Worm (Caenorhabditis elegans) whole organism, L2 larva: ENCODE measurements around the gene ctsa-4.1.

Experiments
- ZK546.5 ChIP-seq: sonication (generic microtip); optimal IDR thresholded peaks from 2 replicates; lab custom pipeline; 2017; ENCODE audit warnings: missing biosample characterization, missing genetic modification characterization
- dmd-4 ChIP-seq: sonication (generic microtip); optimal IDR thresholded peaks from 2 replicates; lab custom pipeline; 2017; ENCODE audit warnings: missing biosample characterization, missing genetic modification characterization
- nhr-11 ChIP-seq: fragments of 150-350 bp; optimal IDR thresholded peaks from 2 replicates; lab custom pipeline; 2014; ENCODE audit warnings: missing biosample characterization, missing genetic modification characterization
- nhr-12 ChIP-seq: fragments of 150-350 bp; optimal IDR thresholded peaks from 2 replicates; lab custom pipeline; 2014; ENCODE audit warnings: missing biosample characterization, missing genetic modification characterization
- ztf-11 ChIP-seq: sonication (generic microtip); optimal IDR thresholded peaks from 2 replicates; lab custom pipeline; 2017; ENCODE audit warnings: missing biosample characterization, missing genetic modification characterization
- ztf-4 ChIP-seq: fragments of 150-350 bp; optimal IDR thresholded peaks from 2 replicates; lab custom pipeline; 2014; ENCODE audit warnings: missing biosample characterization, missing genetic modification characterization

- no peak for TF ChIP-seq ztf-11 (tag; lab: Kevin White, UChicago)
- TF ChIP-seq nhr-12 (tag; lab: Kevin White, UChicago), result no peak
- TF ChIP-seq dmd-4 (tag; lab: Kevin White, UChicago), result no peak
- no peak for TF ChIP-seq nhr-11 (tag; lab: Kevin White, UChicago)
- TF ChIP-seq ztf-4, result no peak
- TF ChIP-seq ZK546.5 (tag; lab: Kevin White, UChicago), result no peak
These were observed 27.3 kb upstream of the ctsa-4.1 start for ce11 chrII:6339511-6339910.
